Fruit fly (Drosophila melanogaster) whole organism, prepupa: ENCODE results near the gene GstD1.

ENCODE experiments used
- Blimp-1 ChIP-seq: fragments of 200-800 bp; sonication (Bioruptor generic); optimal IDR thresholded peaks from 3 replicates; lab custom pipeline; 2017; ENCODE audit warnings: missing biosample characterization, missing genetic modification characterization, mild to moderate bottlenecking, moderate library complexity, missing genetic modification reagents
- CG10631 ChIP-seq: fragments of 200-800 bp; sonication (Bioruptor generic); optimal IDR thresholded peaks from 2 replicates; lab custom pipeline; 2016; ENCODE audit warnings: missing biosample characterization, missing genetic modification characterization
- CG10669 ChIP-seq: fragments of 200-800 bp; sonication (Bioruptor generic); optimal IDR thresholded peaks from 3 replicates; lab custom pipeline; 2018; ENCODE audit warnings: missing biosample characterization, mild to moderate bottlenecking, missing genetic modification characterization, moderate library complexity
- CG15336 ChIP-seq: fragments of 200-800 bp; sonication (Bioruptor generic); IDR thresholded peaks from 2 replicates; pipeline ENCODE4 v1.3.6; 2022; ENCODE audit warnings: missing biosample characterization, missing genetic modification characterization
- CG1621 ChIP-seq: fragments of 200-800 bp; sonication (Bioruptor generic); optimal IDR thresholded peaks from 3 replicates; lab custom pipeline; 2018; ENCODE audit warnings: missing biosample characterization, mild to moderate bottlenecking, missing genetic modification characterization
- CG16779 ChIP-seq: fragments of 200-800 bp; sonication (Bioruptor generic); optimal IDR thresholded peaks from 3 replicates; lab custom pipeline; 2017; ENCODE audit warnings: missing biosample characterization, mild to moderate bottlenecking, missing genetic modification characterization
- CG3032 ChIP-seq: fragments of 200-800 bp; optimal IDR thresholded peaks from 2 replicates; lab custom pipeline; 2019; ENCODE audit warnings: missing biosample characterization, mild to moderate bottlenecking, missing genetic modification characterization, moderate library complexity
- CG4318 ChIP-seq: fragments of 200-800 bp; sonication (Bioruptor generic); optimal IDR thresholded peaks from 3 replicates; lab custom pipeline; 2017; ENCODE audit warnings: missing biosample characterization, mild to moderate bottlenecking, missing genetic modification characterization
- CG6163 ChIP-seq: fragments of 200-800 bp; sonication (Bioruptor generic); IDR thresholded peaks from 3 replicates; pipeline ENCODE4 v1.3.6; 2022; ENCODE audit warnings: missing biosample characterization, missing genetic modification characterization
- CG6276 ChIP-seq: fragments of 200-800 bp; sonication (Bioruptor generic); optimal IDR thresholded peaks from 2 replicates; lab custom pipeline; 2017; ENCODE audit warnings: missing biosample characterization, mild to moderate bottlenecking, missing genetic modification characterization
- CG6792 ChIP-seq: fragments of 200-800 bp; sonication (Bioruptor generic); optimal IDR thresholded peaks from 3 replicates; lab custom pipeline; 2016; ENCODE audit warnings: missing biosample characterization, missing genetic modification characterization
- CG6808 ChIP-seq: fragments of 200-800 bp; sonication (Bioruptor generic); optimal IDR thresholded peaks from 3 replicates; lab custom pipeline; 2017; ENCODE audit warnings: missing biosample characterization, missing genetic modification characterization, mild to moderate bottlenecking, moderate library complexity, missing genetic modification reagents
- CG6854 ChIP-seq: fragments of 200-800 bp; sonication (Bioruptor generic); optimal IDR thresholded peaks from 2 replicates; lab custom pipeline; 2017; ENCODE audit warnings: missing biosample characterization, mild to moderate bottlenecking, missing genetic modification characterization
- CG7368 ChIP-seq: fragments of 200-800 bp; sonication (Bioruptor generic); optimal IDR thresholded peaks from 3 replicates; lab custom pipeline; 2016; ENCODE audit warnings: missing biosample characterization, missing genetic modification characterization
- CG8119 ChIP-seq: fragments of 200-800 bp; sonication (Bioruptor generic); IDR thresholded peaks from 3 replicates; pipeline ENCODE4 v1.3.6; 2022; ENCODE audit warnings: missing biosample characterization, missing genetic modification characterization
- CG8632 ChIP-seq: fragments of 200-800 bp; sonication (Bioruptor generic); optimal IDR thresholded peaks from 3 replicates; lab custom pipeline; 2016; ENCODE audit warnings: missing biosample characterization, missing genetic modification characterization
- CG9139 ChIP-seq: fragments of 200-800 bp; sonication (Bioruptor generic); optimal IDR thresholded peaks from 3 replicates; lab custom pipeline; 2017; ENCODE audit warnings: missing biosample characterization, mild to moderate bottlenecking, missing genetic modification characterization
- Eip78C ChIP-seq: fragments of 200-800 bp; sonication (Bioruptor generic); peaks from one replicate; lab custom pipeline; 2016; ENCODE audit warnings: missing biosample characterization, missing genetic modification characterization
- Eip93F ChIP-seq: fragments of 200-800 bp; sonication (Bioruptor generic); optimal IDR thresholded peaks from 2 replicates; lab custom pipeline; 2016; ENCODE audit warnings: missing biosample characterization, mild to moderate bottlenecking, missing genetic modification characterization
- Ets21C ChIP-seq: fragments of 200-800 bp; sonication (Bioruptor generic); optimal IDR thresholded peaks from 3 replicates; lab custom pipeline; 2016; ENCODE audit warnings: missing biosample characterization, missing genetic modification characterization
- Ets96B ChIP-seq: fragments of 200-800 bp; optimal IDR thresholded peaks from 2 replicates; lab custom pipeline; 2019; ENCODE audit warnings: missing biosample characterization, mild to moderate bottlenecking, missing genetic modification characterization, moderate library complexity
- Gug ChIP-seq: fragments of 200-800 bp; sonication (Bioruptor generic); IDR thresholded peaks from 2 replicates; pipeline ENCODE4 v1.3.6; 2022; ENCODE audit warnings: missing biosample characterization, missing genetic modification characterization
- Hr38 ChIP-seq: sonication (Bioruptor generic); optimal IDR thresholded peaks from 2 replicates; lab custom pipeline; 2016; ENCODE audit warnings: missing biosample characterization, missing genetic modification characterization
- OdsH ChIP-seq: fragments of 200-800 bp; sonication (Bioruptor generic); optimal IDR thresholded peaks from 3 replicates; lab custom pipeline; 2016; ENCODE audit warnings: missing biosample characterization, missing genetic modification characterization
- Smox ChIP-seq: fragments of 200-800 bp; sonication (Bioruptor generic); optimal IDR thresholded peaks from 3 replicates; lab custom pipeline; 2016; ENCODE audit warnings: missing biosample characterization, missing genetic modification characterization
- Sox102F ChIP-seq: fragments of 200-800 bp; sonication (Bioruptor generic); optimal IDR thresholded peaks from 2 replicates; lab custom pipeline; 2016; ENCODE audit warnings: missing biosample characterization, mild to moderate bottlenecking, missing genetic modification characterization
- Sox14 ChIP-seq: fragments of 200-800 bp; sonication (Bioruptor generic); optimal IDR thresholded peaks from 3 replicates; lab custom pipeline; 2016; ENCODE audit warnings: missing biosample characterization, missing genetic modification characterization
- achi ChIP-seq: fragments of 200-800 bp; sonication (Bioruptor generic); optimal IDR thresholded peaks from 3 replicates; lab custom pipeline; 2016; ENCODE audit warnings: missing biosample characterization, missing genetic modification characterization
- acj6 ChIP-seq: fragments of 200-800 bp; sonication (Bioruptor generic); optimal IDR thresholded peaks from 3 replicates; lab custom pipeline; 2016; ENCODE audit warnings: missing biosample characterization, missing genetic modification characterization
- cyc ChIP-seq: fragments of 200-800 bp; sonication (Bioruptor generic); optimal IDR thresholded peaks from 3 replicates; lab custom pipeline; 2016; ENCODE audit warnings: missing biosample characterization, missing genetic modification characterization
- dsx ChIP-seq: fragments of 200-800 bp; optimal IDR thresholded peaks from 3 replicates; lab custom pipeline; 2019; ENCODE audit warnings: missing biosample characterization, mild to moderate bottlenecking, missing genetic modification characterization, moderate library complexity; ENCODE audit not compliant: poor library complexity, severe bottlenecking
- eg ChIP-seq: fragments of 200-800 bp; sonication (Bioruptor generic); IDR thresholded peaks from 3 replicates; pipeline ENCODE4 v1.3.6; 2022; ENCODE audit warnings: missing biosample characterization, missing genetic modification characterization
- pdm3 ChIP-seq: fragments of 200-800 bp; sonication (Bioruptor generic); optimal IDR thresholded peaks from 3 replicates; lab custom pipeline; 2016; ENCODE audit warnings: missing biosample characterization, missing genetic modification characterization
- ss ChIP-seq, 2 experiments: fragments of 200-800 bp; sonication (Bioruptor generic); optimal IDR thresholded peaks; 2 replicates in 1 of 2; 3 replicates in 1 of 2; lab custom pipeline; 2017 to 2018; ENCODE audit warnings: mild to moderate bottlenecking in 2 of 2, missing biosample characterization in 2 of 2, missing genetic modification characterization in 2 of 2, moderate library complexity in 1 of 2
- svp ChIP-seq: fragments of 200-800 bp; sonication (Bioruptor generic); peaks from one replicate; lab custom pipeline; 2016; ENCODE audit warnings: missing biosample characterization, missing genetic modification characterization
- vri ChIP-seq: fragments of 200-800 bp; sonication (Bioruptor generic); optimal IDR thresholded peaks from 3 replicates; lab custom pipeline; 2016; ENCODE audit warnings: missing biosample characterization, mild to moderate bottlenecking, missing genetic modification characterization

GstD1 gene

dm6 chr3R:12406235-12407196 is 37.4 kb upstream of the GstD1 start, which contains the start of gene CG5167 (continued):
- TF ChIP-seq CG8632 (GFP tag; lab: Kevin White, UChicago) (peak; percentile 20), Ets96B (tag; lab: Kevin White, UChicago) (peak; percentile 25), CG6808 (GFP tag; lab: Kevin White, UChicago) (peak; percentile 76), CG1621 (peak; percentile 61), cyc (GFP tag; lab: Kevin White, UChicago) (peak; percentile 8), ss (GFP tag; optimal IDR thresholded peaks at IDR 0.05; lab: Kevin White, UChicago) (peak; percentile 84 to 89), pdm3 (GFP tag; lab: Kevin White, UChicago) (no peak), Eip78C (GFP tag; lab: Kevin White, UChicago) (peak; percentile 87), Smox (GFP tag; lab: Kevin White, UChicago) (no peak), CG4318 (no peak), CG6854 (GFP tag; lab: Kevin White, UChicago) (peak; percentile 59), CG6163 (GFP tag; lab: Robert Waterston, UW) (peak; percentile 15; the same call in 1 of the 3 replicates), OdsH (GFP tag; lab: Kevin White, UChicago) (no peak), eg (GFP tag; lab: Robert Waterston, UW) (peak; percentile 70), acj6 (GFP tag; lab: Kevin White, UChicago) (no peak), CG16779 (peak; percentile 87), CG15336 (peak; percentile 42; the same call in 1 of the 2 replicates), Sox102F (GFP tag; lab: Kevin White, UChicago) (peak; percentile 46), Ets21C (GFP tag; lab: Kevin White, UChicago) (no peak), CG7368 (GFP tag; lab: Kevin White, UChicago) (no peak), CG10669 (GFP tag; lab: Kevin White, UChicago) (no peak), Eip93F (GFP tag; lab: Kevin White, UChicago) (peak; percentile 21), CG9139 (peak; percentile 87), Blimp-1 (GFP tag; lab: Kevin White, UChicago) (no peak)

- TF ChIP-seq svp (GFP tag; lab: Kevin White, UChicago) (no peak), Sox14 (GFP tag; lab: Kevin White, UChicago) (no peak), CG10669 (GFP tag; lab: Kevin White, UChicago) (no peak), cyc (GFP tag; lab: Kevin White, UChicago) (no peak), CG10631 (GFP tag; lab: Kevin White, UChicago) (no peak), CG8632 (GFP tag; lab: Kevin White, UChicago) (no peak), CG6792 (GFP tag; lab: Kevin White, UChicago) (no peak), dsx (GFP tag; lab: Kevin White, UChicago) (no peak), Ets96B (tag; lab: Kevin White, UChicago) (no peak), vri (GFP tag; lab: Kevin White, UChicago) (no peak), Hr38 (GFP tag; lab: Kevin White, UChicago) (no peak), OdsH (GFP tag; lab: Kevin White, UChicago) (no peak), CG8119 (no peak), Gug (GFP tag; lab: Robert Waterston, UW) (no peak), CG4318 (no peak), CG3032 (tag; lab: Kevin White, UChicago) (no peak), CG6276 (GFP tag; lab: Kevin White, UChicago) (no peak), Smox (GFP tag; lab: Kevin White, UChicago) (no peak), ss (GFP tag; optimal IDR thresholded peaks at IDR 0.05; lab: Kevin White, UChicago) (no peak), achi (no peak)
Measured at dm6 chr3R:12405928-12406234, 36.8 kb upstream of the GstD1 start, which contains the start of gene Cyp9f2. Gene Cyp9f2 (minus strand): TSS chr3R:12406028.
